Worm (Caenorhabditis elegans): Measurements from ENCODE around the gene ceh-82.

DNA sequence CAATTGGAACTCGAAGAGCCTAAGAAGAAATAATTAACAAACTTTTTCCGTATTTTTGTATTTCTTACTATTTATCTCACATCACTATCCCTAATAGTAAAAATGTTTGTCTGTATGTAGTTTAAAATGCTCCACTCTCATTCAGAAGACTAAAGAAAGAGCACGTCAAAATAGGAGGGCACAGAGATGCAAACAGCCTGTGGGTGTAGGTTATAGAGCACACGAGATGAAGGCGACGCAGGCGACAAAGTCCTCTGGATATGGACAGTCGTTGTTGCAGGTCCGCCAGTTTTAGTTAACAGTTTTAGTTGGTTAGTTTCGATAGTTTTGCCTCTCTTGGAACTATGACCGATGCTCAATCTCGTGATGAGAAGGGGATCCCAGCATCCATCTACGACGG is at the start of gene ceh-82:
- TF ChIP-seq mxl-2 (GFP tag; conservative IDR thresholded peaks at IDR 0.05) (no peak), nhr-48 (tag; optimal IDR thresholded peaks at IDR 0.05) (no peak), ama-1 (optimal IDR thresholded peaks at IDR 0.05) (no peak), lsy-2 (tag; optimal IDR thresholded peaks at IDR 0.05) (no peak)

Measured in whole organism, L4 larva.